Fruit fly (Drosophila melanogaster): ENCODE data around the gene CG15330.
A peak's percentile ranks its signal among the peaks of the same experiment; 100 is the strongest.

Gene CG15330

DNA sequence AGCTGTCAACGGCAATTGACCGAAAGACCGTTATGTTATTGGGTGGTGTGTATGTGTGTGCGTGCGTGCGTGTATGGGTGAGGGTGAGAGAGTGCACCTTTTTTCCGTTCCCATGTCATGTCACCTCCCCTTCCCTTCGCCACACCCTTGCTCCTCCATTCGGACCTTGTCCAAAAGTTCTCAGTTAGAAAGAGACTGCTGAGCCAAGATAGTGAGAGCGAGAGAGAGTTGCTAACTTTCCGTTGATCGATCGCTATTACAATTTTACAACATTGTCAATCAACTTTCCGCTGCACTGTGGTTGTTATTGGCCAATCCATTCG lies 17.4 kb upstream of the CG15330 start:
- TF ChIP-seq CG5204 (GFP tag; optimal IDR thresholded peaks at IDR 0.05) (peak; percentile 14), ovo (GFP tag; optimal IDR thresholded peaks at IDR 0.05) (peak; percentile 100), Crg-1 (GFP tag; optimal IDR thresholded peaks at IDR 0.05) (peak; percentile 33), cic (GFP tag; optimal IDR thresholded peaks at IDR 0.05) (no peak), pad (GFP tag; optimal IDR thresholded peaks at IDR 0.05) (peak; percentile 38)

DNA sequence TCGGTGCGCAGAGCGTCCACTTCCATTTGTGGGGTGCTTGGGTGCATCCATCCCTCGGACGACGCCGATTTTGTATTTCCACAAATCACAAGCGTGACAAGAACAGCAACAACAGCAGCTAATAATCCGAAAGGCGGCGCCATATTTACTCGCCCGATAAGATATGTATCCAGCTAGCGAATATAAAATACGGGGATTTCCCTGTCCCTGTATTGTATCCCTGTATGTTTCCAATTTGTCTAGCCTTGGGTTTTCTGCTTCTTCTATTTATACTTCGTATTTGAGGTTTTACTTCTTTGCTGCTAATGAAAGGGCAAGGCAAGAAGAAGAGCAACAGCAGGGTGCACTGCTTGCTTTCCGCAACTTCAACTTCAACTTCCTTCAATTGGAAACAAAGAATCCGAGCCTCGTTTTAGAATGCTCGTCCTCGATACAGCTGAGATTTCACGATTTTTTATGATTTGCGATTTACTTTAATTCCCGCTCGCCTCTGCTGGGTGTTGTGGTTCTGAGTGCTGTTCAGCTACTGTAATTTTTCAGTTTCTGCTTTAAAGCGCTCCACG lies 11.6 kb upstream of the CG15330 start:
- TF ChIP-seq CG14711 (tag; optimal IDR thresholded peaks at IDR 0.05) (no peak), tj (GFP tag; optimal IDR thresholded peaks at IDR 0.05) (no peak), CG5204 (GFP tag; optimal IDR thresholded peaks at IDR 0.05) (no peak), Clk (GFP tag; optimal IDR thresholded peaks at IDR 0.05) (no peak), cic (GFP tag; optimal IDR thresholded peaks at IDR 0.05) (no peak), ovo (GFP tag; optimal IDR thresholded peaks at IDR 0.05) (no peak), Crg-1 (GFP tag; optimal IDR thresholded peaks at IDR 0.05) (no peak)

DNA sequence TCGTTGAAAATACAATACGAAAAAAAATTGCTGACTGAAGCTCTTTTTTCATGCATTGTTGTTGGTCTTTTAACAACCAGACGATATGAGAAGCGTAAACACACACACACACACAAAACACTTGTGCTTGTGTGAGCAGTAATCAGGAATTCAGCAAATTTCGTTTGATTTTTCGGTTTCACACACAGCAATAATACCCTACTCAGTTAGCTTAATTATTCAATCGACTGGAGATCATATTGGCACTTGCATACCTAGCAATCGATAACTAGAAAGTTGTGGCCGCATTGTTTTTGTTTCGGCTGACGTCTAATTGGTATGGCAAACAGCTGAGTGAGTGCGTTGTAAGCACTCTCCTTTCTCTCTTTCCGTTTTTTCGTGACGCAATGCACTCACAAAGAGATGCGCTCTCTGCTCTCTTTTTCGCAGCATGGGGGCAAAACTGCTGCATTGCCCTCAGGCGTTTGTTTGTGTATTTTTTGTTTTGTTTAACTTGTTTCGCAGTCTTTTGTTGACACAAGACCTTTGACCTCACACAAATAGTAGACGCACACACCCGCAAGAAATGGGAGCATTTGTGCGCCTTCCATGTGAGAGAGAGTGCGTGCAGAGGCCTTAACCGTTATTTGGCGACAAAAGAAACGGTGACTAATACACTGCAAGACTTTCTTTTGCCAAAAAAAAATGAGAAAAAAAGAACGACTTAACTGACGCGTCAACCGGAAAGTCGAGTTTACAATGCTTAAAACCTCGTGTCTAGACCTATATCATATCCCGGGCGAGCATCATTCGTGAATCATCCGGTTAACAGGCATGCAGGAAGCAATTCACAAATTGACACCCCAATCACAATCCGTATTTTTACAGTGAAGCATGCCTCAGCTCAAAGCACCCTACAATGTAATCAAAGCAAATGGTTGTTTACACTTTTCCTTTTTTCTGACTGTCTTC lies 10.8 kb upstream of the CG15330 start:
- TF ChIP-seq CG7045 (GFP tag; optimal IDR thresholded peaks at IDR 0.05) (peak; percentile 33), ovo (GFP tag; optimal IDR thresholded peaks at IDR 0.05) (peak; percentile 95), kay (GFP tag; ENCODE audit: borderline replicate concordance) (no peak), Hr96 (GFP tag; optimal IDR thresholded peaks at IDR 0.05) (no peak), CG14711 (tag; optimal IDR thresholded peaks at IDR 0.05) (peak; percentile 53), Mnt (GFP tag; optimal IDR thresholded peaks at IDR 0.05) (no peak), CG5204 (GFP tag; optimal IDR thresholded peaks at IDR 0.05) (no peak), cic (GFP tag; optimal IDR thresholded peaks at IDR 0.05) (peak; percentile 73), pad (GFP tag; optimal IDR thresholded peaks at IDR 0.05) (peak; percentile 61), CG7101 (tag; optimal IDR thresholded peaks at IDR 0.05) (peak; percentile 37), Clk (GFP tag; optimal IDR thresholded peaks at IDR 0.05) (no peak), bab1 (GFP tag; optimal IDR thresholded peaks at IDR 0.05) (peak; percentile 72), CG12768 (GFP tag; optimal IDR thresholded peaks at IDR 0.05) (no peak), tj (GFP tag; optimal IDR thresholded peaks at IDR 0.05) (peak; percentile 100), toe (GFP tag; optimal IDR thresholded peaks at IDR 0.05) (peak; percentile 24), cnc (optimal IDR thresholded peaks at IDR 0.05) (no peak), CG33017 (tag; optimal IDR thresholded peaks at IDR 0.05) (no peak), CG1620 (GFP tag; optimal IDR thresholded peaks at IDR 0.05) (no peak), Crg-1 (GFP tag; optimal IDR thresholded peaks at IDR 0.05) (no peak), CG11617 (GFP tag; optimal IDR thresholded peaks at IDR 0.05) (peak; percentile 15)

DNA sequence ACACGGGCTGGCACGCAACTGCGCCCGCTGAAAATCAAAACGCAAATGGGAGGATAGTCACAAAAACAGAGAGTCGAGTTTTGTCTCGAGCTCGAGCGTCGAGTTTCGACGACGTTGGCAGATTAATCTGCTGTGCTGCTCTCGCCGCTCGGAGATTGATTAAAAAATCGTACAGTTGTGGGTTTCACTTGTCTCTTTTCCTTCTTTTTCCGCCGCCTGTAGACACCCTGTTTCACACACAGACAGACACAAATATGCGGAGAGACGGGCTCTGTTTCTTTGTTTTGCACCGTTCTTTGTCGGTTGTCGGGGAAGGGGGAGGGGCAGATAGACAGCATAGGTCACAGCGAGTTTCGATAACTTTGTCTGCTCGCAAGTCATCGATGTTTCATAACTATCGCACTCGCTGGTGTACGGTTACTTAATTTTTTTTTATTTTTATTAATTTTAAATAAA lies 9.0 kb upstream of the CG15330 start, which contains the start of gene orion:
TSS of gene orion (minus strand) at position 51 of the 456 bp plus-strand sequence.
- TF ChIP-seq CG11617 (GFP tag; optimal IDR thresholded peaks at IDR 0.05) (peak; percentile 27), bab1 (GFP tag; optimal IDR thresholded peaks at IDR 0.05) (peak; percentile 76), tj (GFP tag; optimal IDR thresholded peaks at IDR 0.05) (peak; percentile 95), pad (GFP tag; optimal IDR thresholded peaks at IDR 0.05) (peak; percentile 91), CG14711 (tag; optimal IDR thresholded peaks at IDR 0.05) (peak; percentile 6), CG5204 (GFP tag; optimal IDR thresholded peaks at IDR 0.05) (no peak), CG7101 (tag; optimal IDR thresholded peaks at IDR 0.05) (no peak), Clk (GFP tag; optimal IDR thresholded peaks at IDR 0.05) (no peak), Hr96 (GFP tag; optimal IDR thresholded peaks at IDR 0.05) (no peak), kay (GFP tag; ENCODE audit: borderline replicate concordance) (no peak), Mnt (GFP tag; optimal IDR thresholded peaks at IDR 0.05) (peak; percentile 16), ovo (GFP tag; optimal IDR thresholded peaks at IDR 0.05) (peak; percentile 6), Crg-1 (GFP tag; optimal IDR thresholded peaks at IDR 0.05) (no peak)

DNA sequence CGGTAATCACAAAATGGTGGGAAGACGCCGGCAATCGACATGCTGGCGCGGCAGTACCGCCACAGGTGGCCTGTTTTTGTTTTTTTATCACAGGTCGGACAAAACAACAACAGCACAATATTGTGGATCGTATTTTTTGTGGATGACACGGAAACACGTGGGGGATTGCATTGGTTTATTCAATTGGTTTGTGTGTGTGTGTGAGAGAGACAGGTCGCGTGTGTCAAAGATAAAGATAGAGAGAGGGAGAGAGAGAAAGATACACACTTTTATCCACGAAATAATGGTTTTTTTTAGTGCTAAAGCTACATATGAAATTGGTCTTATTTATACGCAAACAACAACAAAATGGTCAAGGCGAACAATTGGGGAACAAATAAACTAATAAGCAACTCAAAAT lies 3.2 kb downstream of the CG15330 start:
- no peak for TF ChIP-seq CG12768 (GFP tag; optimal IDR thresholded peaks at IDR 0.05)
- TF ChIP-seq Mnt (GFP tag; optimal IDR thresholded peaks at IDR 0.05) = peak; percentile 70

DNA sequence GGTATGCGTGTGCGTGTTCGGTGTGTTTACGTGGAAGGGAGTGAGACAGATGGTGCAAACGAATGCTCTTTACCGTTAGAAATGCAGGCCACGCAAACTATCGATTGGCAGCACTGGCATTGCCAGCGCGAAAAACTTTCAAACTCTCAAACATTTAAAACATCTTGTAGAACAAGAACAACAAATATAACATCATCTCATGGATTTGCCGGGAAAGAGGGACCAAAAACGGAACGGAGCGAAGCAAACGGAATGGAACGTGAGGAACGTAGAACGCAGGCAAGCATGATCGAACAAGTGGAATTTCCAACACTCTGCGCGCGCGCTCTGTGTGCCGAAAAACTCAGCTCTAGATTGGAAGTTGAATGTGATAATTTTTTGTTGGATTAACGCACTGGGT lies 3.6 kb downstream of the CG15330 start:
- TF ChIP-seq ovo (GFP tag; optimal IDR thresholded peaks at IDR 0.05) (peak; percentile 70), pad (GFP tag; optimal IDR thresholded peaks at IDR 0.05) (no peak), CG7045 (GFP tag; optimal IDR thresholded peaks at IDR 0.05) (no peak)

DNA sequence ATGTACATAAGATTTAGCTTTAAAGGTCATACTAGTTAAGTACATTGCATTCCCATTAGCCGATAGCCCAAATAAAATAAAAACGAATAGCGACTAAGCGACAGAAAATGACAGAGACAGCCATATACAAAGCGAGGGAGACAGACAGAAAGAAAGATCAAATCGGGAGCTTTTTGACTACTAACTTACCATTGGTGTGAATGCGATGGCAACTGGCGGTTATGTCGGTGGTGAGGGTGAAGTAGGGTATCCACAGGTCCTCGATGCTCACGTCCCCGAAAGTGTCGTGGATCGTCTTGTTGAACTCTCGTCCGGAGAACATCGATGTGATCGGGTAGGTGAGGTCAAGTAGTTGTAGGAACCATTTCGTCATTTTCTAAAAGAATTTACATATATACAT lies 5.1 kb downstream of the CG15330 start:
- TF ChIP-seq toe (GFP tag; optimal IDR thresholded peaks at IDR 0.05) (no peak), bab1 (GFP tag; optimal IDR thresholded peaks at IDR 0.05) (no peak), cnc (optimal IDR thresholded peaks at IDR 0.05) (no peak), CG14711 (tag; optimal IDR thresholded peaks at IDR 0.05) (no peak), pad (GFP tag; optimal IDR thresholded peaks at IDR 0.05) (no peak), CG5204 (GFP tag; optimal IDR thresholded peaks at IDR 0.05) (no peak), Clk (GFP tag; optimal IDR thresholded peaks at IDR 0.05) (no peak), CG7045 (GFP tag; optimal IDR thresholded peaks at IDR 0.05) (no peak), Crg-1 (GFP tag; optimal IDR thresholded peaks at IDR 0.05) (no peak), tj (GFP tag; optimal IDR thresholded peaks at IDR 0.05) (no peak), CG1620 (GFP tag; optimal IDR thresholded peaks at IDR 0.05) (no peak), CG11617 (GFP tag; optimal IDR thresholded peaks at IDR 0.05) (no peak), Mnt (GFP tag; optimal IDR thresholded peaks at IDR 0.05) (no peak)
